Fruit fly (Drosophila melanogaster) Kc167 (cell line): ENCODE data around the gene CG9801.

Source experiments
- Myc ChIP-seq: fragments of >200 bp; optimal IDR thresholded peaks from 2 replicates; lab custom pipeline; 2017; ENCODE audit warnings: missing external identifiers
- Sin3A ChIP-seq: fragments of >200 bp; optimal IDR thresholded peaks from 2 replicates; lab custom pipeline; 2018; ENCODE audit warnings: missing external identifiers
- h ChIP-seq: fragments of >200 bp; optimal IDR thresholded peaks from 3 replicates; lab custom pipeline; 2018; ENCODE audit warnings: missing external identifiers
- insv ChIP-seq: fragments of >200 bp; optimal IDR thresholded peaks from 3 replicates; lab custom pipeline; 2018; ENCODE audit warnings: missing external identifiers
- psq ChIP-seq: fragments of >200 bp; optimal IDR thresholded peaks from 2 replicates; lab custom pipeline; 2017; ENCODE audit warnings: missing external identifiers
- ttk ChIP-seq: sonication (Bioruptor generic); optimal IDR thresholded peaks from 2 replicates; lab custom pipeline; 2017; ENCODE audit warnings: missing external identifiers

dm6 chr3R:8785451-8785850 lies 38.0 kb upstream of the CG9801 start:
- TF ChIP-seq psq (lab: Kevin White, UChicago) (no peak), h (lab: Kevin White, UChicago) (no peak), Sin3A (lab: Kevin White, UChicago) (no peak), Myc (lab: Kevin White, UChicago) (no peak), ttk (lab: Kevin White, UChicago) (no peak), insv (lab: Kevin White, UChicago) (no peak)
